Worm (Caenorhabditis elegans) whole organism, early embryonic: ENCODE measurements around the gene R08D7.4.
"Not testable (repeated sequence)": the region's sequence is repeated elsewhere in the genome, so short reads cannot be mapped to it uniquely, and the experiment has no call there.

ENCODE experiments used
- B0310.2 ChIP-seq: sonication (generic microtip); optimal IDR thresholded peaks from 2 replicates; lab custom pipeline; 2016; ENCODE audit warnings: mild to moderate bottlenecking, missing genetic modification characterization, missing compliant biosample characterization
- F13C5.2 ChIP-seq: sonication (generic microtip); optimal IDR thresholded peaks from 2 replicates; lab custom pipeline; 2017; ENCODE audit warnings: mild to moderate bottlenecking, missing genetic modification characterization, inconsistent platforms, missing compliant biosample characterization
- aly-1 ChIP-seq: sonication (generic microtip); optimal IDR thresholded peaks from 2 replicates; lab custom pipeline; 2016; ENCODE audit warnings: missing genetic modification characterization, missing compliant biosample characterization
- ama-1 ChIP-seq: fragments of 150-350 bp; optimal IDR thresholded peaks from 2 replicates; lab custom pipeline; 2014
- ceh-13 ChIP-seq: fragments of 200-800 bp; sonication (Bioruptor generic); optimal IDR thresholded peaks from 2 replicates; lab custom pipeline; 2018; ENCODE audit warnings: mild to moderate bottlenecking, missing genetic modification characterization, missing compliant biosample characterization
- ceh-36 ChIP-seq: sonication (generic microtip); optimal IDR thresholded peaks from 2 replicates; lab custom pipeline; 2016; ENCODE audit warnings: missing genetic modification characterization, inconsistent platforms, missing compliant biosample characterization
- ets-7 ChIP-seq: sonication (generic microtip); optimal IDR thresholded peaks from 2 replicates; lab custom pipeline; 2016; ENCODE audit warnings: missing genotype, missing genetic modification characterization, missing compliant biosample characterization
- flt-1 ChIP-seq: fragments of 200-800 bp; sonication (Bioruptor generic); IDR thresholded peaks from 2 replicates; pipeline ENCODE4 v1.3.6; 2022; ENCODE audit warnings: missing genetic modification characterization, missing compliant biosample characterization
- hmbx-1 ChIP-seq: sonication (generic microtip); optimal IDR thresholded peaks from 2 replicates; lab custom pipeline; 2016; ENCODE audit warnings: mild to moderate bottlenecking, missing genetic modification characterization, missing compliant biosample characterization
- hmg-4 ChIP-seq: fragments of 200-800 bp; sonication (Bioruptor generic); optimal IDR thresholded peaks from 2 replicates; lab custom pipeline; 2018; ENCODE audit warnings: mild to moderate bottlenecking, missing genetic modification characterization, missing compliant biosample characterization
- hnd-1 ChIP-seq: sonication (generic microtip); optimal IDR thresholded peaks from 2 replicates; lab custom pipeline; 2016; ENCODE audit warnings: missing genetic modification characterization, missing compliant biosample characterization
- pes-1 ChIP-seq: fragments of 200-800 bp; sonication (Bioruptor generic); IDR thresholded peaks from 2 replicates; pipeline ENCODE4 v1.3.6; 2022; ENCODE audit warnings: missing genetic modification reagents, missing genetic modification characterization, missing compliant biosample characterization
- scrt-1 ChIP-seq: fragments of 200-800 bp; sonication (Bioruptor generic); IDR thresholded peaks from 2 replicates; pipeline ENCODE4 v1.3.6; 2022; ENCODE audit warnings: missing genetic modification characterization, missing compliant biosample characterization
- sea-1 ChIP-seq: fragments of 200-800 bp; sonication (Bioruptor generic); conservative IDR thresholded peaks from 2 replicates; pipeline ENCODE4 v1.3.6; 2022; ENCODE audit warnings: missing genetic modification characterization, missing compliant biosample characterization
- tbx-11 ChIP-seq: fragments of 200-800 bp; sonication (Bioruptor generic); IDR thresholded peaks from 2 replicates; pipeline ENCODE4 v1.3.6; 2022; ENCODE audit warnings: missing genetic modification characterization, missing compliant biosample characterization
- tbx-37 ChIP-seq: fragments of 200-800 bp; sonication (Bioruptor generic); conservative IDR thresholded peaks from 2 replicates; pipeline ENCODE4 v1.3.6; 2022; ENCODE audit warnings: missing genetic modification reagents, missing genetic modification characterization, missing compliant biosample characterization
- tra-4 ChIP-seq: sonication (generic microtip); optimal IDR thresholded peaks from 2 replicates; lab custom pipeline; 2017; ENCODE audit warnings: missing genetic modification characterization, missing compliant biosample characterization

R08D7.4 gene

DNA sequence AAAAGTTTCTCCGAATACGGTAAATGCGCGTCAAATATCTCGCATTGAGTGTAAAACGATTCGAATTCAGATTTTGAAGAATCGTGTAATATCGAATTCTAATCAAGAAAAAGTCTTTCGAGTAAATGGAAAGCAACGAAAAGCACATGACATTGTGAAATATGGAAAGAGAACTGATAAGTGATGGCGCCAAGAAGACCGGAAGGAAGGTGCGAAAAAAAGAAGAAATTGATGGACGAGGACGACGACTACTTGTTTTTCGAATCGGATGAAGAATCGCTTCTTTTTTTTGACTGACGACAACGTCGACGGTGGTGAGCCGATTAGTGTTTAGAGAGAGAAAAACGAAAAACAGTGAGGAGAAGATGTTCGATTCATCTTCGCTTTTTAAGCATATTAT lies 14.3 kb downstream of the R08D7.4 start:
- no peak for TF ChIP-seq tra-4
- no peak for TF ChIP-seq F13C5.2
- no peak for TF ChIP-seq scrt-1 (GFP tag; lab: Robert Waterston, UW)

DNA sequence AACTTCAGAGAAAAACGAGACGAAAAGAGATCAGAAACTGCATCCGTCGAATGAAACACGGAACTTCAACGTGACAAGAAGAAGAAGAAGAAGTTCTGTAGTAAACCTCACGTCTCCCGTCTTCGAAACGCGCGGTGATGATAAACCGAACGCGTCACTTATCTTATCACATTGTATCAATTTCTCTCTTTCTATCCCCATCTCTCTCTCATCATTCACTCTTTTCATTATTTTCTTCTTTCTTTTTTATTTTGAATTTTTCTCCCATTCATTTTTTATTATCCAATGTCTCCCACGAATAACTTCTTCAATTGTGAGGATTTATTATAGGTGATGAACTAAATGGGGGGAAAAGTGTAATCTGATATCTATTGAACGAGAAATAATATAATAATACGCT lies 15.2 kb downstream of the R08D7.4 start:
- TF ChIP-seq scrt-1 (GFP tag; lab: Robert Waterston, UW) (no peak), ets-7 (no peak), ceh-36 (tag; lab: Kevin White, UChicago) (no peak), hnd-1 (tag; lab: Kevin White, UChicago) (no peak), ceh-13 (GFP tag; lab: Kevin White, UChicago) (no peak), B0310.2 (tag; lab: Kevin White, UChicago) (no peak), aly-1 (tag; lab: Kevin White, UChicago) (no peak), pes-1 (GFP tag; lab: Robert Waterston, UW) (no peak), tbx-37 (GFP tag; lab: Robert Waterston, UW) (no peak), hmg-4 (GFP tag; lab: Kevin White, UChicago) (no peak), hmbx-1 (tag; lab: Kevin White, UChicago) (no peak), ama-1 (lab: Kevin White, UChicago) (no peak), flt-1 (GFP tag; lab: Robert Waterston, UW) (no peak), F13C5.2 (no peak), tbx-11 (no peak), sea-1 (GFP tag; lab: Robert Waterston, UW) (no peak), tra-4 (no peak)

DNA sequence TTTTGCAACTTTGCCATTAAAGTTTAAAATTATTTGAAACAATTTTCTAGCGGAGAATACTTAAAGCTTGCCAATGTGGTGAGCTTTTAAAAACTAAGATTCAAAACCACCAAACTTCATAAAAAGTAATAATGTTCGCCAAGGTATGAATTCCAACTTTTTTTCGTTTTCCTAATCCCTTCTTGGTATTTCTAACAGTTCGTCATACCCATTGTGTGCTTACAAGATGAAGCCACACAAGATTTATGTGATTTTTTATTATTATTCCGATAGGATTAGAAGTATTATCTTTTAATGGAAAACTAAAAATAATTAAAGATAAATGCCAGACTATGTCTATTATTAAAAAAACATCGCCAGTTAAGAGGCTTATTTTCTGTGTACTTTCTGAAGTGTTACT lies 16.4 kb downstream of the R08D7.4 start:
- no peak for TF ChIP-seq hmg-4 (GFP tag; lab: Kevin White, UChicago)
- no peak for TF ChIP-seq flt-1 (GFP tag; lab: Robert Waterston, UW)
- TF ChIP-seq ama-1 (lab: Kevin White, UChicago) = no peak
- TF ChIP-seq tbx-37 (GFP tag; lab: Robert Waterston, UW) = no peak

DNA sequence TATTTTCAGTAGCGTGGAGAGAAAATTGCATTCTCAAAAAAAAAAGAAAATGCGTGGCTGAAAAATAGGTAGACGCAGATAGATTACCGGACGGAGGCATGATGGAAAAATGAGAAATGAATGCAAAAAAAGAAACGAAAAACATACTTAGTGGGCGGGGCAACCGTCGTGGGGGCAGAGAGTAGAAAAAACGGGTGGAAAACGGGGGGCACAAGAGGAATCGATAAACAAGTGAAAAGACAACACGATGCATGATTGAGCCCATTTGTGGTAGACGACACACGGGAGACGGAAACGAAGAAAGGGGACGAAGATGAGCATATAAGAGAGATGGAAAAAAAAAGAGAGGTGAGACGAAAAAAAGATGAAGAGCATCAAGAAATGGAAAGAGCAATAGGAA lies 16.9 kb downstream of the R08D7.4 start:
- no peak for TF ChIP-seq ets-7
- 0 out of 2 replicates have a peak, but pooled peaks have one; percentile 30 for TF ChIP-seq scrt-1 (GFP tag; lab: Robert Waterston, UW)

DNA sequence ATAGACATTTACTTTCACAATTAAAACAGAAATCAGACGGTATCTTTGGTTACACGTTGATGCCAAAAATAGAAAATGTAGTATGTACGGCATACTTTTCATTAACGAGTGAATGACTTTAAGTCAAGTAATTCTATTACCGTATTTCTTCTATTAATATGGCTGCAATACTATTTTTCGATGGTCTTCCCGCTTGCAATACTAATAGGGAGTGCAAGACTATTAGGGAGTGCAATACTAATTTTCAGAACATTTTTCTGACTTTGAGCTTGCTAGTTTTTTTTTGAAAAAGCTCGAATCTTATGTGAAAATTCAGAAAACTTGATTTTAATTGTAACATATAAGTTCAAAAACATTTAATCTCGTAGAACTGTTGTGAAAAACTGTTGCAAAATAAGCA lies 18.1 kb downstream of the R08D7.4 start, which contains the start of gene R08D7.7:
TSS of gene R08D7.7 (plus strand) at position 301 of the 400 bp plus-strand sequence.
- TF ChIP-seq ama-1 (lab: Kevin White, UChicago); tbx-11; hmbx-1 (tag; lab: Kevin White, UChicago): not testable (repeated sequence)

DNA sequence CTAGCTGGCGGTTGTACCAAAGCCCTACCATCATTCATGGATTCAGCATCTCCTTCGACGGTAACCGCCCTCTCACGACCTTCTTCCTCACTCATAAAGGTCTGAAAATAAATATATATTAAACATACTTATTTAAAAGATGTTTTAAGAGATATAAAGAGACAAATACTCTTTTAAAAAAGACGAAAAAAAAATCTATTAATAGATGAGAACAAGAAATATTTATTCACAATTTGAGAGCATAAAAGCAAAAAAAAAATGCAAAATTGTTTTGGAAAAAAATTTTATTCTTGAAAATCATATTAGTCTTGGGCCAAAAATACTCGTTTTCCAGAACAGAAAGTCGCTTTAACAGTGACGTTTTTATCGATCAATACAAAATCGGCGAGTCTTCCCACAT lies 25.0 kb downstream of the R08D7.4 start, which contains the start of gene skat-1:
TSS of gene skat-1 (minus strand) at position 101 of the 400 bp plus-strand sequence.
- TF ChIP-seq scrt-1 (GFP tag; lab: Robert Waterston, UW) (no peak), ceh-13 (GFP tag; lab: Kevin White, UChicago) (no peak), ceh-36 (tag; lab: Kevin White, UChicago) (no peak), aly-1 (tag; lab: Kevin White, UChicago) (no peak), tbx-11 (no peak), flt-1 (GFP tag; lab: Robert Waterston, UW) (no peak)

DNA sequence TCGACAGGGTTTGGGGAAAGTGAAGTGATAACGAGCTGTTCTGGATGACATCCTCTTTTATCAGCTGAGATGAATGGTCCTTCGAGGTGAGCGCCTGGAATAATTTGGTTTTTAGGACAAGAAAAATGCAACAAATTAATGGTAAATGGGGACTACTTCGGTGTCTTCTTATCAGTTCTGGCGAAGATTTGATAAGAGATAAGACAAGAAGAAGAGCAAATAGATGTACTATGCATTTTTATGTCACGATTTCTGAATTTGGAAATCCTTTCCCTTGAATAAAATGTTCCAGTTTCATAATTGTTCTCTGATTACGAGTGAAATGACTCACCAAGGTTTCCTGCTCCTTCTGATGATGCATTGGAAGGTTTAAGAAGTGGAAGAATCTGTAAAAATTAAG lies 26.1 kb downstream of the R08D7.4 start:
- no peak for TF ChIP-seq hnd-1 (tag; lab: Kevin White, UChicago)
- TF ChIP-seq hmg-4 (GFP tag; lab: Kevin White, UChicago) = no peak
- no peak for TF ChIP-seq aly-1 (tag; lab: Kevin White, UChicago)
- TF ChIP-seq ets-7 = no peak
- TF ChIP-seq pes-1 (GFP tag; lab: Robert Waterston, UW) = no peak
- TF ChIP-seq ceh-36 (tag; lab: Kevin White, UChicago) = no peak
- TF ChIP-seq sea-1 (GFP tag; lab: Robert Waterston, UW) = no peak
- no peak for TF ChIP-seq scrt-1 (GFP tag; lab: Robert Waterston, UW)
- no peak for TF ChIP-seq hmbx-1 (tag; lab: Kevin White, UChicago)
- no peak for TF ChIP-seq tbx-37 (GFP tag; lab: Robert Waterston, UW)
- TF ChIP-seq ama-1 (lab: Kevin White, UChicago) = no peak
- no peak for TF ChIP-seq tbx-11
- no peak for TF ChIP-seq flt-1 (GFP tag; lab: Robert Waterston, UW)
- TF ChIP-seq B0310.2 (tag; lab: Kevin White, UChicago) = no peak

DNA sequence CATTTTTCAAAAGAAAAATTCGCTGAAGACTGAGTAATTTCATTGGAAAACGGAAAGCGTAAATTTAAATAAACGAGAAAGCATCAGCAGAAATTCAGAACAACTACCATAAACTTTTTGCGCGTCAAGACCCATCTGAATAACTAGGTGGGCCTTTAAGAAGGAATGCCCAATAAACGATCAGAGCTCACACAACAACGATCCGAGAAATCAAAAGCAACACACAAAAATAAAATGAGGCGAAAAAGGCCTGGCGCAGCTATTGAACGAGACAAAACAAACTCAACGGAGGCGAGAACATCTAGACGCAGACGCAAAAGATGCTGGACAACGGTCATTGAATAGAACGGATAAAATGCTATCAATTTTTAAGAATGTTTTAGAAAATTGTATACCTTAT lies 27.2 kb downstream of the R08D7.4 start:
- TF ChIP-seq pes-1 (GFP tag; lab: Robert Waterston, UW) = no peak
- no peak for TF ChIP-seq ceh-13 (GFP tag; lab: Kevin White, UChicago)
- TF ChIP-seq flt-1 (GFP tag; lab: Robert Waterston, UW) = no peak
- no peak for TF ChIP-seq sea-1 (GFP tag; lab: Robert Waterston, UW)
- no peak for TF ChIP-seq tbx-11
- no peak for TF ChIP-seq F13C5.2
- TF ChIP-seq tra-4 = no peak
- TF ChIP-seq tbx-37 (GFP tag; lab: Robert Waterston, UW) = no peak
- TF ChIP-seq ama-1 (lab: Kevin White, UChicago) = no peak
- TF ChIP-seq hmbx-1 (tag; lab: Kevin White, UChicago) = no peak
- no peak for TF ChIP-seq hmg-4 (GFP tag; lab: Kevin White, UChicago)
- no peak for TF ChIP-seq B0310.2 (tag; lab: Kevin White, UChicago)
- TF ChIP-seq ceh-36 (tag; lab: Kevin White, UChicago) = no peak
- no peak for TF ChIP-seq ets-7
- no peak for TF ChIP-seq aly-1 (tag; lab: Kevin White, UChicago)
- no peak for TF ChIP-seq scrt-1 (GFP tag; lab: Robert Waterston, UW)
- no peak for TF ChIP-seq hnd-1 (tag; lab: Kevin White, UChicago)
